Fruit fly (Drosophila melanogaster) whole organism, prepupa: ENCODE data around the gene CG32971.

Experiments
- CG1621 ChIP-seq: fragments of 200-800 bp; sonication (Bioruptor generic); optimal IDR thresholded peaks from 3 replicates; lab custom pipeline; 2018; ENCODE audit warnings: missing biosample characterization, mild to moderate bottlenecking, missing genetic modification characterization
- CG16779 ChIP-seq: fragments of 200-800 bp; sonication (Bioruptor generic); optimal IDR thresholded peaks from 3 replicates; lab custom pipeline; 2017; ENCODE audit warnings: missing biosample characterization, mild to moderate bottlenecking, missing genetic modification characterization
- CG34406 ChIP-seq: fragments of 200-800 bp; sonication (Bioruptor generic); optimal IDR thresholded peaks from 3 replicates; lab custom pipeline; 2016; ENCODE audit warnings: missing biosample characterization, missing genetic modification characterization
- Eip93F ChIP-seq: fragments of 200-800 bp; sonication (Bioruptor generic); optimal IDR thresholded peaks from 2 replicates; lab custom pipeline; 2016; ENCODE audit warnings: missing biosample characterization, mild to moderate bottlenecking, missing genetic modification characterization
- Ets21C ChIP-seq: fragments of 200-800 bp; sonication (Bioruptor generic); optimal IDR thresholded peaks from 3 replicates; lab custom pipeline; 2016; ENCODE audit warnings: missing biosample characterization, missing genetic modification characterization
- lz ChIP-seq: fragments of 200-800 bp; sonication (Bioruptor generic); optimal IDR thresholded peaks from 3 replicates; lab custom pipeline; 2016; ENCODE audit warnings: missing biosample characterization, missing genetic modification characterization
- net ChIP-seq: fragments of 200-800 bp; sonication (Bioruptor generic); optimal IDR thresholded peaks from 3 replicates; lab custom pipeline; 2016; ENCODE audit warnings: missing biosample characterization, missing genetic modification characterization

DNA sequence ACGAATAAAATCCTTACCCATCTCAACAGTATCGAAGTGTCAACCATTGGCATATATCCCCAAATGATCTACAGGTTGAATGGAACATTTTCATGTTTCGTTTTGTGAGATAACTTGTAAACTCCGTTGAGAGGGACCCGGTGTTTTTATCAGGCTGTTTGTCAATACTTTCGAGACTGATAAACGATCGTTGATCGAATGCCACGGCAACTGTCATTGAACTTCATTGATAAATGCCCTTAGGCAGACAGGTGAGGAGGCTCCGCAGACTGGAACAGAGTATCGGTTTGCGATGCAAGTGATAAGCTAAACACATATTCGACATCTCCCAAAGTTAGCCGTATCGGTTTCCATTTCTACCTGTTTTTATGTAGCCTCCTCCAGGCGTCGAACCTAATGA is 6.0 kb upstream of the CG32971 start:
- TF ChIP-seq Eip93F (no peak), lz (GFP tag; lab: Kevin White, UChicago) (no peak), Ets21C (GFP tag; lab: Kevin White, UChicago) (no peak), net (no peak), CG16779 (tag; lab: Kevin White, UChicago) (no peak), CG34406 (no peak), CG1621 (no peak)
